Worm (Caenorhabditis elegans) whole organism, L4 larva: Measurements from ENCODE around the gene Y25C1A.13.

Source experiments
- F37D6.2 ChIP-seq: sonication (generic microtip); optimal IDR thresholded peaks from 2 replicates; lab custom pipeline; 2016; ENCODE audit warnings: mild to moderate bottlenecking, missing genetic modification characterization, missing compliant biosample characterization
- F44E2.7 ChIP-seq: fragments of 200-800 bp; sonication (Bioruptor generic); IDR thresholded peaks from 2 replicates; pipeline ENCODE4 v2.1.2; 2022; ENCODE audit warnings: missing genetic modification characterization, missing compliant biosample characterization
- R02D3.7 ChIP-seq: fragments of 150-350 bp; sonication (generic microtip); optimal IDR thresholded peaks from 3 replicates; lab custom pipeline; 2014; ENCODE audit warnings: missing biosample characterization, missing genetic modification characterization
- Y5F2A.4 ChIP-seq: fragments of 200-800 bp; sonication (Bioruptor generic); optimal IDR thresholded peaks from 2 replicates; lab custom pipeline; 2018; ENCODE audit warnings: mild to moderate bottlenecking, missing genetic modification characterization, missing compliant biosample characterization
- ZK546.5 ChIP-seq, 2 experiments: sonication (generic microtip); optimal IDR thresholded peaks; 2 replicates each; lab custom pipeline; 2017; ENCODE audit warnings: missing biosample characterization in 2 of 2, missing genetic modification characterization in 2 of 2
- aha-1 ChIP-seq: fragments of 150-350 bp; peaks from one replicate; lab custom pipeline; 2014; ENCODE audit warnings: missing biosample characterization, missing genetic modification characterization
- ama-1 ChIP-seq: fragments of 150-350 bp; optimal IDR thresholded peaks from 2 replicates; lab custom pipeline; 2014; ENCODE audit warnings: inconsistent platforms, mixed read lengths
- attf-4 ChIP-seq: sonication (generic microtip); optimal IDR thresholded peaks from 3 replicates; lab custom pipeline; 2017; ENCODE audit warnings: missing biosample characterization, missing genetic modification characterization
- ceh-20 ChIP-seq: fragments of 200-800 bp; sonication (Bioruptor generic); IDR thresholded peaks from 2 replicates; pipeline ENCODE4 v1.3.6; 2022; ENCODE audit warnings: missing genetic modification reagents, missing genetic modification characterization, missing compliant biosample characterization
- ceh-32 ChIP-seq: sonication (generic microtip); optimal IDR thresholded peaks from 2 replicates; lab custom pipeline; 2016; ENCODE audit warnings: mild to moderate bottlenecking, missing genetic modification characterization, missing compliant biosample characterization; ENCODE audit not compliant: poor library complexity
- ceh-44 ChIP-seq: fragments of 200-800 bp; sonication (Bioruptor generic); IDR thresholded peaks from 2 replicates; pipeline ENCODE4 v1.3.6; 2022; ENCODE audit warnings: missing genetic modification reagents, missing genetic modification characterization, missing compliant biosample characterization
- daf-16 ChIP-seq, 3 experiments: sonication (generic microtip); optimal IDR thresholded peaks; 2 replicates each; lab custom pipeline; 2016 to 2017; ENCODE audit warnings: missing genetic modification characterization in 3 of 3, missing genetic modification reagents in 3 of 3, mild to moderate bottlenecking in 2 of 3, missing compliant biosample characterization in 2 of 3, missing biosample characterization in 1 of 3, moderate library complexity in 1 of 3
- daf-19 ChIP-seq: fragments of 200-800 bp; sonication (Bioruptor generic); conservative IDR thresholded peaks from 2 replicates; pipeline ENCODE4 v1.3.6; 2022; ENCODE audit warnings: missing genetic modification characterization, missing compliant biosample characterization
- dmd-8 ChIP-seq: fragments of 200-800 bp; sonication (Bioruptor generic); IDR thresholded peaks from 2 replicates; pipeline ENCODE4 v1.3.6; 2022; ENCODE audit warnings: missing genetic modification characterization, missing compliant biosample characterization
- dmd-9 ChIP-seq: fragments of 200-800 bp; sonication (Bioruptor generic); IDR thresholded peaks from 2 replicates; pipeline ENCODE4 v1.3.6; 2022; ENCODE audit warnings: missing genetic modification reagents, missing genetic modification characterization, missing compliant biosample characterization
- dve-1 ChIP-seq: sonication (generic microtip); optimal IDR thresholded peaks from 2 replicates; lab custom pipeline; 2017; ENCODE audit warnings: antibody characterized with exemption, mild to moderate bottlenecking, missing genetic modification characterization, missing compliant biosample characterization; ENCODE audit not compliant: insufficient read depth
- fkh-10 ChIP-seq: fragments of 150-350 bp; optimal IDR thresholded peaks from 2 replicates; lab custom pipeline; 2014; ENCODE audit warnings: missing biosample characterization, missing genetic modification reagents, missing genetic modification characterization
- gei-8 ChIP-seq: fragments of 200-800 bp; sonication (Bioruptor generic); optimal IDR thresholded peaks from 2 replicates; lab custom pipeline; 2018; ENCODE audit warnings: mild to moderate bottlenecking, missing genetic modification characterization, missing compliant biosample characterization
- hlh-11 ChIP-seq: fragments of 200-800 bp; sonication (Bioruptor generic); optimal IDR thresholded peaks from 2 replicates; lab custom pipeline; 2018; ENCODE audit warnings: mild to moderate bottlenecking, missing genetic modification characterization, missing compliant biosample characterization
- hmg-1.1 ChIP-seq: fragments of 200-800 bp; sonication (Bioruptor generic); IDR thresholded peaks from 2 replicates; pipeline ENCODE4 v1.3.6; 2022; ENCODE audit warnings: missing genetic modification reagents, missing genetic modification characterization, missing compliant biosample characterization
- lim-7 ChIP-seq: fragments of 200-800 bp; sonication (Bioruptor generic); IDR thresholded peaks from 2 replicates; pipeline ENCODE4 v1.3.6; 2022; ENCODE audit warnings: missing genetic modification characterization, missing compliant biosample characterization
- lin-13 ChIP-seq: fragments of 150-350 bp; optimal IDR thresholded peaks from 2 replicates; lab custom pipeline; 2014; ENCODE audit warnings: missing biosample characterization, missing genetic modification reagents, missing genetic modification characterization
- lin-15B ChIP-seq: fragments of 150-350 bp; sonication (generic microtip); optimal IDR thresholded peaks from 3 replicates; lab custom pipeline; 2014; ENCODE audit warnings: missing biosample characterization, missing genetic modification characterization
- lsy-2 ChIP-seq, 2 experiments: fragments of 150-350 bp in 1 of 2; sonication (generic microtip) in 1 of 2; optimal IDR thresholded peaks; 2 replicates each; lab custom pipeline; 2014 to 2017; ENCODE audit warnings: missing biosample characterization in 2 of 2, missing genetic modification characterization in 2 of 2
- mep-1 ChIP-seq: fragments of 150-350 bp; sonication (generic microtip); optimal IDR thresholded peaks from 3 replicates; lab custom pipeline; 2014; ENCODE audit warnings: missing biosample characterization, missing genetic modification characterization
- mes-2 ChIP-seq: sonication (generic microtip); optimal IDR thresholded peaks from 2 replicates; lab custom pipeline; 2016; ENCODE audit warnings: missing genotype, mild to moderate bottlenecking, missing genetic modification characterization, missing compliant biosample characterization; ENCODE audit not compliant: poor library complexity, severe bottlenecking
- nhr-111 ChIP-seq: fragments of 200-800 bp; sonication (Bioruptor generic); optimal IDR thresholded peaks from 2 replicates; lab custom pipeline; 2018; ENCODE audit warnings: mild to moderate bottlenecking, missing genetic modification characterization, missing compliant biosample characterization
- nhr-48 ChIP-seq: sonication (generic microtip); optimal IDR thresholded peaks from 2 replicates; lab custom pipeline; 2016; ENCODE audit warnings: mild to moderate bottlenecking, missing genetic modification characterization, missing compliant biosample characterization
- nhr-76 ChIP-seq: fragments of 150-350 bp; optimal IDR thresholded peaks from 2 replicates; lab custom pipeline; 2014; ENCODE audit warnings: missing biosample characterization, missing genetic modification characterization
- nhr-77 ChIP-seq: fragments of 150-350 bp; optimal IDR thresholded peaks from 2 replicates; lab custom pipeline; 2014; ENCODE audit warnings: missing biosample characterization, missing genetic modification characterization
- php-3 ChIP-seq: fragments of 200-800 bp; sonication (Bioruptor generic); IDR thresholded peaks from 2 replicates; pipeline ENCODE4 v1.3.6; 2022; ENCODE audit warnings: missing genetic modification reagents, missing genetic modification characterization, missing compliant biosample characterization
- rbr-2 ChIP-seq: sonication (generic microtip); optimal IDR thresholded peaks from 2 replicates; lab custom pipeline; 2016; ENCODE audit warnings: missing genotype, missing genetic modification characterization, missing compliant biosample characterization
- sdz-12 ChIP-seq: fragments of 200-800 bp; sonication (Bioruptor generic); optimal IDR thresholded peaks from 2 replicates; lab custom pipeline; 2018; ENCODE audit warnings: mild to moderate bottlenecking, missing genetic modification characterization, missing compliant biosample characterization
- spr-1 ChIP-seq: sonication (generic microtip); optimal IDR thresholded peaks from 2 replicates; lab custom pipeline; 2016; ENCODE audit warnings: mild to moderate bottlenecking, missing genetic modification characterization, missing compliant biosample characterization
- zag-1 ChIP-seq: fragments of 150-350 bp; optimal IDR thresholded peaks from 2 replicates; lab custom pipeline; 2014; ENCODE audit warnings: missing biosample characterization, missing genetic modification characterization
- zfp-3 ChIP-seq: fragments of 200-800 bp; sonication (Bioruptor generic); conservative IDR thresholded peaks from 2 replicates; pipeline ENCODE4 v1.3.6; 2022; ENCODE audit warnings: missing genetic modification reagents, missing genetic modification characterization, missing compliant biosample characterization
- ztf-7 ChIP-seq: fragments of 150-350 bp; optimal IDR thresholded peaks from 2 replicates; lab custom pipeline; 2014; ENCODE audit warnings: missing biosample characterization, missing genetic modification characterization

Gene Y25C1A.13

ce11 chrII:3111147-3111546 is at the start of gene Y25C1A.13:
Y25C1A.13 (minus strand) TSS chrII:3111247.
- TF ChIP-seq hmg-1.1 (GFP tag; lab: Robert Waterston, UW): 0 out of 2 replicates have a peak, but pooled peaks have one; percentile 40
- TF ChIP-seq dmd-9 (GFP tag; lab: Robert Waterston, UW): no peak
- no peak for TF ChIP-seq fkh-10 (GFP tag; lab: Kevin White, UChicago)
- no peak for TF ChIP-seq daf-16 (GFP tag; optimal IDR thresholded peaks at IDR 0.05; lab: Kevin White, UChicago)
- TF ChIP-seq daf-16 (tag; optimal IDR thresholded peaks at IDR 0.05; lab: Kevin White, UChicago): peak; percentile 9
- TF ChIP-seq dve-1: peak; percentile 6
- no peak for TF ChIP-seq ceh-44 (GFP tag; lab: Robert Waterston, UW)
- TF ChIP-seq mes-2 (tag; lab: Kevin White, UChicago): peak; percentile 53
- TF ChIP-seq, all 104 proteins: peak for 4

ce11 chrII:3158985-3159384 is 47.9 kb upstream of the Y25C1A.13 start, which contains the start of gene sri-34:
sri-34 (minus strand) TSS chrII:3159085.
- TF ChIP-seq ceh-20 (GFP tag; lab: Robert Waterston, UW) (no peak), dmd-8 (no peak), sdz-12 (no peak), ama-1 (no peak), rbr-2 (tag; lab: Kevin White, UChicago) (no peak), hlh-11 (tag; lab: Kevin White, UChicago) (no peak), lsy-2 (tag; optimal IDR thresholded peaks at IDR 0.05; lab: Kevin White, UChicago) (no peak), zag-1 (tag; lab: Kevin White, UChicago) (no peak), lim-7 (GFP tag; lab: Robert Waterston, UW) (no peak), R02D3.7 (tag; lab: Kevin White, UChicago) (no peak), ZK546.5 (tag; optimal IDR thresholded peaks at IDR 0.05; lab: Kevin White, UChicago) (no peak), php-3 (GFP tag; lab: Robert Waterston, UW) (no peak), lin-15B (tag; lab: Kevin White, UChicago) (no peak), gei-8 (GFP tag; lab: Kevin White, UChicago) (no peak)

- TF ChIP-seq hlh-11 (tag; lab: Kevin White, UChicago) (no peak), spr-1 (tag; lab: Kevin White, UChicago) (no peak), aha-1 (peak; percentile 34), attf-4 (tag; lab: Kevin White, UChicago) (no peak)
Measured at ce11 chrII:3156749-3157148, 45.7 kb upstream of the Y25C1A.13 start, which contains the start of gene sri-33. sri-33 (minus strand) TSS chrII:3156849.

ce11 chrII:3154383-3154782 is 43.3 kb upstream of the Y25C1A.13 start, which contains the start of gene sri-32:
sri-32 (minus strand) TSS chrII:3154483.
- TF ChIP-seq nhr-76 (no peak), zfp-3 (GFP tag; lab: Robert Waterston, UW) (no peak), ama-1 (no peak), Y5F2A.4 (GFP tag; lab: Kevin White, UChicago) (no peak), ceh-32 (tag; lab: Kevin White, UChicago) (no peak), nhr-48 (tag; lab: Kevin White, UChicago) (no peak), nhr-111 (no peak), F44E2.7 (GFP tag; lab: Robert Waterston, UW) (no peak), F37D6.2 (tag; lab: Kevin White, UChicago) (no peak)

- TF ChIP-seq F44E2.7 (GFP tag; lab: Robert Waterston, UW) (no peak), ztf-7 (tag; lab: Kevin White, UChicago) (no peak), nhr-77 (no peak), daf-19 (GFP tag; lab: Robert Waterston, UW) (no peak), lin-13 (GFP tag; lab: Kevin White, UChicago) (no peak), mep-1 (no peak)
Measured at ce11 chrII:3151615-3152014, 40.6 kb upstream of the Y25C1A.13 start, which contains the start of the genes T10D4.14 and T10D4.19. T10D4.14 (minus strand) TSS chrII:3151715. T10D4.19 (plus strand) TSS chrII:3151918.
